Worm (Caenorhabditis elegans) whole organism, L4 larva: ENCODE measurements around the gene Y75B8A.63.
A peak's percentile ranks its signal among the peaks of the same experiment; 100 is the strongest.

ENCODE experiments used
- D1046.2 ChIP-seq: fragments of 200-800 bp; sonication (Bioruptor generic); IDR thresholded peaks from 2 replicates; pipeline ENCODE4 v1.3.6; 2022; ENCODE audit warnings: missing genetic modification characterization, missing compliant biosample characterization
- T26A8.4 ChIP-seq: fragments of 200-800 bp; sonication (Bioruptor generic); IDR thresholded peaks from 2 replicates; pipeline ENCODE4 v1.3.6; 2022; ENCODE audit warnings: missing genetic modification characterization, missing compliant biosample characterization
- aha-1 ChIP-seq: fragments of 150-350 bp; peaks from one replicate; lab custom pipeline; 2014; ENCODE audit warnings: missing biosample characterization, missing genetic modification characterization
- ctbp-1 ChIP-seq: fragments of 200-800 bp; sonication (Bioruptor generic); IDR thresholded peaks from 2 replicates; pipeline ENCODE4 v1.3.6; 2022; ENCODE audit warnings: missing genetic modification reagents, missing genetic modification characterization, missing compliant biosample characterization
- daf-16 ChIP-seq, 3 experiments: sonication (generic microtip); optimal IDR thresholded peaks; 2 replicates each; lab custom pipeline; 2016 to 2017; ENCODE audit warnings: missing genetic modification characterization in 3 of 3, missing genetic modification reagents in 3 of 3, mild to moderate bottlenecking in 2 of 3, missing compliant biosample characterization in 2 of 3, missing biosample characterization in 1 of 3, moderate library complexity in 1 of 3
- dmd-6 ChIP-seq: fragments of 200-800 bp; sonication (Bioruptor generic); IDR thresholded peaks from 2 replicates; pipeline ENCODE4 v1.3.6; 2022; ENCODE audit warnings: missing genetic modification reagents, missing genetic modification characterization, missing compliant biosample characterization
- dmd-8 ChIP-seq: fragments of 200-800 bp; sonication (Bioruptor generic); IDR thresholded peaks from 2 replicates; pipeline ENCODE4 v1.3.6; 2022; ENCODE audit warnings: missing genetic modification characterization, missing compliant biosample characterization
- dpl-1 ChIP-seq: fragments of 150-350 bp; optimal IDR thresholded peaks from 2 replicates; lab custom pipeline; 2014; ENCODE audit warnings: missing biosample characterization, missing genetic modification reagents, missing genetic modification characterization
- duxl-1 ChIP-seq: sonication (generic microtip); optimal IDR thresholded peaks from 2 replicates; lab custom pipeline; 2016; ENCODE audit warnings: mild to moderate bottlenecking, missing genetic modification characterization, moderate library complexity, missing compliant biosample characterization; ENCODE audit not compliant: poor library complexity
- dve-1 ChIP-seq: sonication (generic microtip); optimal IDR thresholded peaks from 2 replicates; lab custom pipeline; 2017; ENCODE audit warnings: antibody characterized with exemption, mild to moderate bottlenecking, missing genetic modification characterization, missing compliant biosample characterization; ENCODE audit not compliant: insufficient read depth
- fkh-10 ChIP-seq: fragments of 150-350 bp; optimal IDR thresholded peaks from 2 replicates; lab custom pipeline; 2014; ENCODE audit warnings: missing biosample characterization, missing genetic modification reagents, missing genetic modification characterization
- gei-8 ChIP-seq: fragments of 200-800 bp; sonication (Bioruptor generic); optimal IDR thresholded peaks from 2 replicates; lab custom pipeline; 2018; ENCODE audit warnings: mild to moderate bottlenecking, missing genetic modification characterization, missing compliant biosample characterization
- hlh-11 ChIP-seq: fragments of 200-800 bp; sonication (Bioruptor generic); optimal IDR thresholded peaks from 2 replicates; lab custom pipeline; 2018; ENCODE audit warnings: mild to moderate bottlenecking, missing genetic modification characterization, missing compliant biosample characterization
- hlh-30 ChIP-seq: sonication (generic microtip); optimal IDR thresholded peaks from 2 replicates; lab custom pipeline; 2017; ENCODE audit warnings: antibody characterized with exemption, mild to moderate bottlenecking, missing genetic modification characterization, missing compliant biosample characterization; ENCODE audit not compliant: insufficient read depth
- lin-1 ChIP-seq: fragments of 200-800 bp; sonication (Bioruptor generic); IDR thresholded peaks from 2 replicates; pipeline ENCODE4 v1.3.6; 2022; ENCODE audit warnings: missing genetic modification reagents, missing genetic modification characterization, missing compliant biosample characterization
- lin-38 ChIP-seq: fragments of 200-800 bp; sonication (Bioruptor generic); IDR thresholded peaks from 2 replicates; pipeline ENCODE4 v1.3.6; 2022; ENCODE audit warnings: missing genetic modification reagents, missing genetic modification characterization, missing compliant biosample characterization
- lin-39 ChIP-seq: fragments of 150-350 bp; optimal IDR thresholded peaks from 2 replicates; lab custom pipeline; 2014; ENCODE audit warnings: missing biosample characterization, missing genetic modification reagents, missing genetic modification characterization
- madf-5 ChIP-seq, 2 experiments: fragments of 200-800 bp; sonication (Bioruptor generic); IDR thresholded peaks; 2 replicates each; pipeline ENCODE4 v1.3.6; 2022; ENCODE audit warnings: missing compliant biosample characterization in 2 of 2, missing genetic modification characterization in 2 of 2
- mep-1 ChIP-seq: fragments of 150-350 bp; sonication (generic microtip); optimal IDR thresholded peaks from 3 replicates; lab custom pipeline; 2014; ENCODE audit warnings: missing biosample characterization, missing genetic modification characterization
- mes-2 ChIP-seq: sonication (generic microtip); optimal IDR thresholded peaks from 2 replicates; lab custom pipeline; 2016; ENCODE audit warnings: missing genotype, mild to moderate bottlenecking, missing genetic modification characterization, missing compliant biosample characterization; ENCODE audit not compliant: poor library complexity, severe bottlenecking
- mxl-3 ChIP-seq: fragments of 200-800 bp; sonication (Bioruptor generic); optimal IDR thresholded peaks from 2 replicates; lab custom pipeline; 2018; ENCODE audit warnings: mild to moderate bottlenecking, missing genetic modification characterization, missing compliant biosample characterization
- nhr-102 ChIP-seq: sonication (generic microtip); optimal IDR thresholded peaks from 2 replicates; lab custom pipeline; 2016; ENCODE audit warnings: mild to moderate bottlenecking, missing genetic modification characterization, moderate library complexity, missing compliant biosample characterization
- nhr-11 ChIP-seq: fragments of 150-350 bp; optimal IDR thresholded peaks from 2 replicates; lab custom pipeline; 2014; ENCODE audit warnings: missing biosample characterization, missing genetic modification characterization
- nhr-28 ChIP-seq: fragments of 150-350 bp; optimal IDR thresholded peaks from 2 replicates; lab custom pipeline; 2014; ENCODE audit warnings: missing biosample characterization, missing genetic modification characterization
- nhr-48 ChIP-seq: sonication (generic microtip); optimal IDR thresholded peaks from 2 replicates; lab custom pipeline; 2016; ENCODE audit warnings: mild to moderate bottlenecking, missing genetic modification characterization, missing compliant biosample characterization
- nhr-6 ChIP-seq: fragments of 150-350 bp; optimal IDR thresholded peaks from 2 replicates; lab custom pipeline; 2014; ENCODE audit warnings: missing biosample characterization, missing genetic modification characterization
- nhr-77 ChIP-seq: fragments of 150-350 bp; optimal IDR thresholded peaks from 2 replicates; lab custom pipeline; 2014; ENCODE audit warnings: missing biosample characterization, missing genetic modification characterization
- pha-4 ChIP-seq, 2 experiments: fragments of 150-350 bp in 1 of 2; fragments of 200-800 bp in 1 of 2; sonication (Bioruptor generic) in 1 of 2; IDR thresholded peaks in 1 of 2; optimal IDR thresholded peaks in 1 of 2; 2 replicates each; pipeline versions ENCODE4 v1.3.6 to Lab custom; 2014 to 2022; ENCODE audit warnings: missing genetic modification characterization in 2 of 2, missing genetic modification reagents in 2 of 2, missing biosample characterization in 1 of 2, missing compliant biosample characterization in 1 of 2
- php-3 ChIP-seq: fragments of 200-800 bp; sonication (Bioruptor generic); IDR thresholded peaks from 2 replicates; pipeline ENCODE4 v1.3.6; 2022; ENCODE audit warnings: missing genetic modification reagents, missing genetic modification characterization, missing compliant biosample characterization
- pqm-1 ChIP-seq: sonication (generic microtip); optimal IDR thresholded peaks from 2 replicates; lab custom pipeline; 2017; ENCODE audit warnings: missing biosample characterization, missing genetic modification characterization
- rbr-2 ChIP-seq: sonication (generic microtip); optimal IDR thresholded peaks from 2 replicates; lab custom pipeline; 2016; ENCODE audit warnings: missing genotype, missing genetic modification characterization, missing compliant biosample characterization
- spr-1 ChIP-seq: sonication (generic microtip); optimal IDR thresholded peaks from 2 replicates; lab custom pipeline; 2016; ENCODE audit warnings: mild to moderate bottlenecking, missing genetic modification characterization, missing compliant biosample characterization
- spr-3 ChIP-seq: fragments of 200-800 bp; sonication (Bioruptor generic); optimal IDR thresholded peaks from 2 replicates; lab custom pipeline; 2018; ENCODE audit warnings: mild to moderate bottlenecking, missing genetic modification characterization, missing compliant biosample characterization
- tra-1 ChIP-seq: fragments of 200-800 bp; sonication (Bioruptor generic); IDR thresholded peaks from 2 replicates; pipeline ENCODE4 v1.3.6; 2022; ENCODE audit warnings: missing genetic modification reagents, missing genetic modification characterization, missing compliant biosample characterization
- unc-130 ChIP-seq: sonication (generic microtip); optimal IDR thresholded peaks from 2 replicates; lab custom pipeline; 2016; ENCODE audit warnings: missing genetic modification reagents, missing genetic modification characterization, missing compliant biosample characterization
- unc-62 ChIP-seq, 3 experiments: fragments of 150-350 bp in 1 of 3; sonication (generic microtip); optimal IDR thresholded peaks in 2 of 3; peaks in 1 of 3; 1 replicate in 1 of 3; 2 replicates in 2 of 3; lab custom pipeline; 2014 to 2017; ENCODE audit warnings: missing biosample characterization in 3 of 3, missing genetic modification characterization in 3 of 3, missing genetic modification reagents in 3 of 3, missing genotype in 1 of 3
- zip-11 ChIP-seq: fragments of 200-800 bp; sonication (Bioruptor generic); IDR thresholded peaks from 2 replicates; pipeline ENCODE4 v1.3.6; 2022; ENCODE audit warnings: missing genetic modification characterization, missing compliant biosample characterization
- ztf-11 ChIP-seq: fragments of 150-350 bp; optimal IDR thresholded peaks from 2 replicates; lab custom pipeline; 2014; ENCODE audit warnings: missing biosample characterization, missing genetic modification characterization
- ztf-7 ChIP-seq: fragments of 150-350 bp; optimal IDR thresholded peaks from 2 replicates; lab custom pipeline; 2014; ENCODE audit warnings: missing biosample characterization, missing genetic modification characterization

Gene Y75B8A.63

DNA sequence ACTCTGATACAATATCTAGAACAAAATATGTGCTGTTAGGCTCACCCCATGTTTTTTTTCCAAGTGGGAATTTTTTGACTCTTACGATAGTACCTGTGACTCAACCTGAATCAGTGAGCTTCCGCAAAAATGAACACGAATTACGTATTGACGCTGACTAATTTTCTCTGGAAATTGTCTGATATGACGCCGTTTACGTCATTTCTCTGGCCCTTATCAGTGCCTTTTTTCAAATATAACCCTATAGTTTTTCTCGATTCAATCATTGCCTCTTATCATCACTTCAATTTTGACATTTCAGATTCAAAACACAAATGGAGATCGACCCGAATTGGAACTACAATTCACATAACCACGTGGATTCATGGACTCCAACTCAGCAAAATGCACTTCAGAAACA, 9.0 kb upstream of the Y75B8A.63 start, which contains the start of gene Y75B8A.28 (continued):
- TF ChIP-seq ctbp-1 (GFP tag; lab: Robert Waterston, UW) (no peak), pqm-1 (tag; lab: Kevin White, UChicago) (peak; percentile 94), rbr-2 (tag; lab: Kevin White, UChicago) (no peak), nhr-77 (tag; lab: Kevin White, UChicago) (peak; percentile 47), lin-38 (GFP tag; lab: Robert Waterston, UW) (no peak), dve-1 (peak; percentile 69), madf-5 (GFP tag; IDR thresholded peaks at IDR 0.05; lab: Robert Waterston, UW) (no peak), dmd-6 (GFP tag; lab: Robert Waterston, UW) (peak; percentile 88), T26A8.4 (no peak), nhr-6 (tag; lab: Kevin White, UChicago) (peak; percentile 27)

DNA sequence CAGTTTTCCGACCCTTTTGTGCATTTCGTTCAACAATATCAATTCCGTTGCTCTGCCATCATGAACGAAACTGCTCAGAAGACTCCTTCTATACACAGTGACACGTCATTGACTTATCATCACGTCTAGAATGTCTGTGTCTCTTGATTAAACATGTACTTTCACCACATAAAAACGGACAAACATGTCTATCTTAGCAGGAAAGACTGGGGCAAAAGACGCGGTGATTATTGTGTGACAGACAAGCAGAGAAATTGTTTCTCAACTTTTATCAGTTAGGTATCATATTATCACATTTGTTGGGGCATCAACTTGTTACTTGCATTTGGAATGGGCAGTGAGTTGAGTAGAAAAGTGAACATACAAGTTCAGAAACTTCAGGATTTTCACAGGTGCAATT, 2.5 kb upstream of the Y75B8A.63 start:
- peak; percentile 63 for TF ChIP-seq mep-1
- no peak for TF ChIP-seq nhr-11 (tag; lab: Kevin White, UChicago)
- 0 out of 2 replicates have a peak, but pooled peaks have one; percentile 23 for TF ChIP-seq pha-4 (GFP tag; IDR thresholded peaks at IDR 0.05; lab: Robert Waterston, UW)
- TF ChIP-seq pha-4 (tag; optimal IDR thresholded peaks at IDR 0.05; lab: Kevin White, UChicago) = no peak
- TF ChIP-seq hlh-30 = peak; percentile 61
- TF ChIP-seq ztf-7 (tag; lab: Kevin White, UChicago) = peak; percentile 47
- TF ChIP-seq zip-11 (GFP tag; lab: Robert Waterston, UW) = no peak
- no peak for TF ChIP-seq fkh-10
- TF ChIP-seq lin-39 = no peak
- peak; percentile 96 for TF ChIP-seq dve-1
- 0 out of 2 replicates have a peak, but pooled peaks have one; percentile 31 for TF ChIP-seq tra-1 (GFP tag; lab: Robert Waterston, UW)
- TF ChIP-seq D1046.2 (GFP tag; lab: Robert Waterston, UW) = no peak
- TF ChIP-seq mxl-3 (GFP tag; lab: Kevin White, UChicago) = peak; percentile 40
- TF ChIP-seq spr-1 (tag; lab: Kevin White, UChicago) = no peak
- peak; percentile 58 for TF ChIP-seq nhr-6 (tag; lab: Kevin White, UChicago)
- TF ChIP-seq nhr-102 (tag; lab: Kevin White, UChicago) = peak; percentile 45
- no peak for TF ChIP-seq spr-3 (GFP tag; lab: Kevin White, UChicago)
- TF ChIP-seq hlh-11 (tag; lab: Kevin White, UChicago) = peak; percentile 89
- peak; percentile 26 for TF ChIP-seq nhr-77 (tag; lab: Kevin White, UChicago)
- peak; percentile 81 for TF ChIP-seq pqm-1 (tag; lab: Kevin White, UChicago)
- TF ChIP-seq dmd-6 (GFP tag; lab: Robert Waterston, UW) = peak; percentile 85
- TF ChIP-seq daf-16 (GFP tag; optimal IDR thresholded peaks at IDR 0.05; lab: Kevin White, UChicago) = peak in 1 of 2 experiments; percentile 30
- TF ChIP-seq daf-16 (tag; optimal IDR thresholded peaks at IDR 0.05; lab: Kevin White, UChicago) = peak; percentile 98
- TF ChIP-seq nhr-28 (tag; lab: Kevin White, UChicago) = peak; percentile 78
- TF ChIP-seq dpl-1 (GFP tag; lab: Kevin White, UChicago) = peak; percentile 32
- no peak for TF ChIP-seq dmd-8
- peak; percentile 25 for TF ChIP-seq gei-8 (GFP tag; lab: Kevin White, UChicago)
- no peak for TF ChIP-seq unc-62 (GFP tag; optimal IDR thresholded peaks at IDR 0.05 in 1 of 2; lab: Kevin White, UChicago)
- no peak for TF ChIP-seq unc-62 (tag; optimal IDR thresholded peaks at IDR 0.05; lab: Kevin White, UChicago)
- no peak for TF ChIP-seq duxl-1 (tag; lab: Kevin White, UChicago)
- TF ChIP-seq aha-1 (tag; lab: Kevin White, UChicago) = peak; percentile 87
- no peak for TF ChIP-seq ztf-11 (tag; lab: Kevin White, UChicago)
- TF ChIP-seq php-3 (GFP tag; lab: Robert Waterston, UW) = peak; percentile 83
- TF ChIP-seq lin-1 = peak; percentile 81
- TF ChIP-seq madf-5 (GFP tag; IDR thresholded peaks at IDR 0.05; lab: Robert Waterston, UW) = no peak
- TF ChIP-seq unc-130 = no peak
- TF ChIP-seq nhr-48 (tag; lab: Kevin White, UChicago) = peak; percentile 42
- TF ChIP-seq mes-2 (tag; lab: Kevin White, UChicago) = peak; percentile 45
